Fruit fly (Drosophila melanogaster) whole organism, prepupa: ENCODE data around the gene CG42481.
A peak's percentile ranks its signal among the peaks of the same experiment; 100 is the strongest.

Experiments used
- CG10669 ChIP-seq: fragments of 200-800 bp; sonication (Bioruptor generic); optimal IDR thresholded peaks from 3 replicates; lab custom pipeline; 2018; ENCODE audit warnings: missing biosample characterization, mild to moderate bottlenecking, missing genetic modification characterization, moderate library complexity
- CG11762 ChIP-seq: fragments of 200-800 bp; sonication (Bioruptor generic); optimal IDR thresholded peaks from 3 replicates; lab custom pipeline; 2016; ENCODE audit warnings: missing biosample characterization, missing genetic modification characterization; ENCODE audit not compliant: insufficient read depth
- CG6276 ChIP-seq: fragments of 200-800 bp; sonication (Bioruptor generic); optimal IDR thresholded peaks from 2 replicates; lab custom pipeline; 2017; ENCODE audit warnings: missing biosample characterization, mild to moderate bottlenecking, missing genetic modification characterization
- CG6808 ChIP-seq: fragments of 200-800 bp; sonication (Bioruptor generic); optimal IDR thresholded peaks from 3 replicates; lab custom pipeline; 2017; ENCODE audit warnings: missing biosample characterization, missing genetic modification characterization, mild to moderate bottlenecking, moderate library complexity, missing genetic modification reagents
- CG8319 ChIP-seq: fragments of 200-800 bp; sonication (Bioruptor generic); optimal IDR thresholded peaks from 3 replicates; lab custom pipeline; 2016; ENCODE audit warnings: missing biosample characterization, missing genetic modification characterization
- CG9139 ChIP-seq: fragments of 200-800 bp; sonication (Bioruptor generic); optimal IDR thresholded peaks from 3 replicates; lab custom pipeline; 2017; ENCODE audit warnings: missing biosample characterization, mild to moderate bottlenecking, missing genetic modification characterization
- Ets96B ChIP-seq: fragments of 200-800 bp; optimal IDR thresholded peaks from 2 replicates; lab custom pipeline; 2019; ENCODE audit warnings: missing biosample characterization, mild to moderate bottlenecking, missing genetic modification characterization, moderate library complexity
- Smox ChIP-seq: fragments of 200-800 bp; sonication (Bioruptor generic); optimal IDR thresholded peaks from 3 replicates; lab custom pipeline; 2016; ENCODE audit warnings: missing biosample characterization, missing genetic modification characterization
- Sox14 ChIP-seq: fragments of 200-800 bp; sonication (Bioruptor generic); optimal IDR thresholded peaks from 3 replicates; lab custom pipeline; 2016; ENCODE audit warnings: missing biosample characterization, missing genetic modification characterization
- cyc ChIP-seq: fragments of 200-800 bp; sonication (Bioruptor generic); optimal IDR thresholded peaks from 3 replicates; lab custom pipeline; 2016; ENCODE audit warnings: missing biosample characterization, missing genetic modification characterization
- dac ChIP-seq: fragments of 200-800 bp; sonication (Bioruptor generic); optimal IDR thresholded peaks from 2 replicates; lab custom pipeline; 2017; ENCODE audit warnings: missing biosample characterization, mild to moderate bottlenecking, missing genetic modification characterization
- salr ChIP-seq, 2 experiments: fragments of 200-800 bp; sonication (Bioruptor generic); optimal IDR thresholded peaks; 3 replicates each; lab custom pipeline; 2016 to 2018; ENCODE audit warnings: missing biosample characterization in 2 of 2, missing genetic modification characterization in 2 of 2, mild to moderate bottlenecking in 1 of 2
- ss ChIP-seq, 2 experiments: fragments of 200-800 bp; sonication (Bioruptor generic); optimal IDR thresholded peaks; 2 replicates in 1 of 2; 3 replicates in 1 of 2; lab custom pipeline; 2017 to 2018; ENCODE audit warnings: mild to moderate bottlenecking in 2 of 2, missing biosample characterization in 2 of 2, missing genetic modification characterization in 2 of 2, moderate library complexity in 1 of 2
- vri ChIP-seq: fragments of 200-800 bp; sonication (Bioruptor generic); optimal IDR thresholded peaks from 3 replicates; lab custom pipeline; 2016; ENCODE audit warnings: missing biosample characterization, mild to moderate bottlenecking, missing genetic modification characterization

DNA sequence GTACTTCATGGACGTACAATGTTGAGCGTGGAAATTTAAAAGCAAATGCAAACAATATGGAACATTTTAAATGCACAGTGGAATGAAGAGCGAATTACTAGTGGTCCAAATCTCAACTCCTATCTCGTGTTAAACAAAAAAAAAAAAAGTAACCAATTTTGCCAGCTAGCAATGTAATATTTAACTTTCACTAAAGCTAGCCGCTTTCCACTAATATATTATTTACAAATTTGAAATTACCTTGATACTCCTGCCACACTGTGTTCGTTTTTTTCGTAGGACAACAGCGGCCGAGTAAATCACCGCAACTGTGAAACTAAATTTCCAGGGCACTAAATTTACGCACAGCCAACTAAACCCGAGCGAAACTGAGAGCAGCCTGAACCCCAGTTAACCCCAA lies 30.9 kb downstream of the CG42481 start:
- TF ChIP-seq CG6808 = no peak
- TF ChIP-seq CG10669 (GFP tag; lab: Kevin White, UChicago) = peak; percentile 31
- TF ChIP-seq CG8319 (GFP tag; lab: Kevin White, UChicago) = no peak
- no peak for TF ChIP-seq salr (GFP tag; optimal IDR thresholded peaks at IDR 0.05; lab: Kevin White, UChicago)
- no peak for TF ChIP-seq CG6276
- no peak for TF ChIP-seq vri (GFP tag; lab: Kevin White, UChicago)
- TF ChIP-seq Sox14 (GFP tag; lab: Kevin White, UChicago) = no peak
- peak; percentile 40 for TF ChIP-seq Ets96B (tag; lab: Kevin White, UChicago)
- no peak for TF ChIP-seq CG9139
- no peak for TF ChIP-seq dac (GFP tag; lab: Kevin White, UChicago)
- no peak for TF ChIP-seq ss (GFP tag; optimal IDR thresholded peaks at IDR 0.05; lab: Kevin White, UChicago)
- no peak for TF ChIP-seq Smox (GFP tag; lab: Kevin White, UChicago)
- TF ChIP-seq cyc (GFP tag; lab: Kevin White, UChicago) = no peak
- peak; percentile 21 for TF ChIP-seq CG11762 (GFP tag; lab: Kevin White, UChicago)
